Worm (Caenorhabditis elegans): Measurements from ENCODE around the gene acp-2.

acp-2 gene

ce11 chrII:8417059-8417668, 14.7 kb downstream of the acp-2 start, which contains the start of gene fdgt-2:
TSS of gene fdgt-2 (plus strand) at chrII:8417618.
- TF ChIP-seq unc-62 (GFP tag; optimal IDR thresholded peaks at IDR 0.05): no peak

DNA sequence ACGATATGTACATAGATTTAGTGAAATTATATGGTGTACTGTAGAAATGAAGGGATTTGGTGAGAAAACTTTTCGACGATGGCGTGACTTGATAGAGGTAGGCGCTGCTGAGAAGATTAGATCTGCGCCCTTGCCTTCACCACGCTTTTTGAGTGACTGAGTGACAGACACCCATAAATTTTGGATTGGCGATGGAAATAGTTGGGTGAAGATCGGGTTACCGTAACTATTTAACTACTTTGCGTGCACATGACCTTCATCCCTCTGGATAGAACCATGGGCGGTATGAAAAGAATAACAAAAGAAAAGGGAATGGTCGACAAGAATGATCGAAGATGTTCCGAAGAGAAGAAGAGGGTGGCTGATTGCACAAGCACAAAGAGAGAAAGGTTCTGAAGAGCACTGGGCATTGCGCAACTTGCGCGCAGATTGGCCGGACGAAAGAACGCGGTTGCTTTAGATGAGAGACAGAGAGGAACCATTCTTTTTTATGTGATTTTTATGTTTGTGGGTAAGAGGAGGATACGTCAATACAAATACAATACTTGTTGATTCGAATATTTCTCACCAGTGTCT, 16.3 kb downstream of the acp-2 start:
- no peak for TF ChIP-seq unc-62 (GFP tag; optimal IDR thresholded peaks at IDR 0.05)

- TF ChIP-seq unc-62 (GFP tag; optimal IDR thresholded peaks at IDR 0.05): no peak
Observed at ce11 chrII:8415035-8415434, 16.8 kb downstream of the acp-2 start.

DNA sequence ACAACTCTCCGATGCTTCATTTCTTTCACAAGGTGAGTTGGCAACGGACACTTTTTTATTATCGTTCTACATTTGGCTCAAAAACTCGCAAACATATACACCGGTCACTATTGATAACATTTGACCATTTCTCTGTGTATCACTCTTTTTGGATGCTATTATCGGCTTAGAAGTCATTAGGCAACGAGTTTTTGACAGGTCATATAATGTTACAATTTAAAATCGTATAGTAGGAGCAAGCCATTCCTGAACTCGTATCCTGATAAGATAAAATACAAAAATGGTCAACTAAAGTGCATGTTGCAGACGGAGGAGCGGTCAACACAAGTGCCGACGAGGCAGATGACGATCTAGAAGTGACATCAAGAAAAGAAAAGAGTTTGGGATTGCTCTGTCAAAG, 18.9 kb downstream of the acp-2 start:
- no peak for TF ChIP-seq unc-62 (GFP tag; optimal IDR thresholded peaks at IDR 0.05)

- TF ChIP-seq unc-62 (GFP tag; optimal IDR thresholded peaks at IDR 0.05): no peak
Observed at ce11 chrII:8412061-8412721, 19.7 kb downstream of the acp-2 start, which contains the start of gene efl-3. TSS of gene efl-3 (plus strand) at chrII:8412671.

DNA sequence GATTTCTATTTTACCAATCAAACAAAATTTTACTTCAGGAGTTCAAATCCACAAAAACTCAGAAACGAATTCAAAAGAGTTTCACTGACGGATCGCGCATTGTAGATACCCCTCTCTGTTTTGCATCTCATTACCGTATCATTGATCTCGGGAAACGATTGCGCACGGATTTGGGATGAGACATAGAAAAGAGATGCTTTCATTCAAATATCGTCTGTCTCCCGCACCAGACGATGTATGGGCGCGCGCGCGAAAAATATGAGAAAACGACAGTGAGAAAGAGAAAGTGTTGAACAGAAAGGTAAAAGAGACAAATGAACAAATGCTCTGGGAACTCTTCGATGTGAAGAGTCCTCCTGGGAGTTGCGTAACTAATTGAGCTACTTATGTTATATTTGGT, 20.9 kb downstream of the acp-2 start:
- TF ChIP-seq unc-62 (GFP tag; optimal IDR thresholded peaks at IDR 0.05): no peak

ce11 chrII:8409538-8409937, 22.3 kb downstream of the acp-2 start:
- no peak for TF ChIP-seq unc-62 (GFP tag; optimal IDR thresholded peaks at IDR 0.05)

DNA sequence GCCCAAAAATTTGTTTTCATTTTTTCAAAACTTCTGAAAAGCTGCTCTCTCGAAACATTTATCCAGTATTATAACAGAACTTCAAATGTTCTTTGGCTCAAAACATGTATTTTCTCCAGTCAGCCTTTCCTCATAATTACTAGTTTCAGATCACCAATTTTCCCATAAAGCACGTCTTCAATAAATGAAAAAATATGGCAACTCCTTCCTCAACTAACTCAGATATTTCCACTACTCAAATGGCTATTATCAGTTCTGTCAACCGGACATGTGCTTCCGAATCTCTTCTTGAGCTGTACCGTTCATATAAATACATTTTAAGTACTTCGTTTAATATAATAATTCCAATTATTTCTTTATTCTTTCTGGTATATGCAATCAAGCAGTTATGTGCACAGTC, 24.4 kb downstream of the acp-2 start, which contains the start of gene sra-13:
TSS of gene sra-13 (plus strand) at position 195 of the 400 bp plus-strand sequence.
- TF ChIP-seq unc-62 (GFP tag; optimal IDR thresholded peaks at IDR 0.05): no peak

DNA sequence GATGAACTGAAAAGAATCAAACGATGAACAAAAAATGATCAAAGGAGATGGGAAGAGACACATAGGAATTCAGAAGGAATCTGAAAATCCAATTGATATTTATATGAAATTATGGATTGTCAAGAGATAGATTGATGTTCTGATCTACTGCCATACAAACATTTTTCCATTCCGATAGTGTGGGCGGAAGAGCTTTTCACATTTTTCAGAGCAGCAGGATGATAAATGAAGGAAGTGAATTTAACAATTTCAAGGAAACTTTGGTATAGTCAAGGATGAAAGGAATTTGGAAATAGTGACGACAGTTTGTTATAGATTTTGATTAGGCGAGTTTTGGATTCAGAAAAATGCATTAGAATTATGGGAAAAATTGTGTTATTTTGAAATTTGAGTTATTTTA, 26.6 kb downstream of the acp-2 start, which contains the start of gene ubc-24:
TSS of gene ubc-24 (plus strand) at position 301 of the 400 bp plus-strand sequence.
- TF ChIP-seq unc-62 (GFP tag; optimal IDR thresholded peaks at IDR 0.05): no peak

DNA sequence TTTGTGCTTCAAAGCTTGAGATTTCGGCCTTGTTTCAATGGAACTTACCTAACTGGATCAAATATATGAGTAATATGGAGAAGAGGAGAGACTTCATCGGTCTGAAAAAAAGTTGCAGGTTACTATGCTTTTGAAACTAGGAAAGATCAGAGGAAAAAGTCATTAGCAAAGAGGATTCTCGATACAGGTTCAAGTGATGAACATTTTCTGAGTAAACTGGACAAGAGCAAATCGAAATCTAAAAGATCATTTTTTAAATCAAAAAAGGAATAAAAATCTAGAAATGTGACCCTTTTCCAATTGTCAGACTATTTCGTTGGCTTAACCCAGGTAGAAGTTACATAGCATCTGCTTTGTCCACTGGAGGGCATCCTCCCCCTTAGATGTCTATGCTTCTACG, 27.1 kb downstream of the acp-2 start, which contains the start of gene skpo-1:
TSS of gene skpo-1 (minus strand) at position 101 of the 400 bp plus-strand sequence.
- no peak for TF ChIP-seq unc-62 (GFP tag; optimal IDR thresholded peaks at IDR 0.05)

- TF ChIP-seq unc-62 (GFP tag; optimal IDR thresholded peaks at IDR 0.05): no peak
Observed at ce11 chrII:8399997-8400396, 31.9 kb downstream of the acp-2 start.

DNA sequence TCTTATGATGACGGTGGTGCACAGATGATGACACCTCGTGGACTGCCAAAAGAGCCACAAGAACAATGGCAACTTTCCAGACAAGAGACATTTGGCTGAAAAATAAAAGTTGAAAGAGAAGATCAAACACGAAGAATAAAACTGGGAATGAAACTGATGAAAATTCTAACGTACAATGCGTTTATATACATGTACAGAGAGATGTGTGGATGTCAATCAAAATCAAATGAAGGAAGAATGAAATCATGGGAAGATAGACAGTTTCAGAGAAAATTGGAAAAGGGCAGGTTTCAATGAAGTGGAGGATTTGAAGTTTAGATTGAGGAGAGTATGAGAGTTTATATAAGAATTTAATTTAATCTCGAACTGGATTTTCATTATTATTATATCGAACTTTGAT, 32.8 kb downstream of the acp-2 start, which contains the start of gene dod-23:
TSS of gene dod-23 (minus strand) at position 101 of the 400 bp plus-strand sequence.
- TF ChIP-seq unc-62 (GFP tag; optimal IDR thresholded peaks at IDR 0.05): no peak

- no peak for TF ChIP-seq unc-62 (GFP tag; optimal IDR thresholded peaks at IDR 0.05)
Observed at ce11 chrII:8396041-8396440, 35.8 kb downstream of the acp-2 start, which contains the start of gene F49E12.7. TSS of gene F49E12.7 (minus strand) at chrII:8396141.

DNA sequence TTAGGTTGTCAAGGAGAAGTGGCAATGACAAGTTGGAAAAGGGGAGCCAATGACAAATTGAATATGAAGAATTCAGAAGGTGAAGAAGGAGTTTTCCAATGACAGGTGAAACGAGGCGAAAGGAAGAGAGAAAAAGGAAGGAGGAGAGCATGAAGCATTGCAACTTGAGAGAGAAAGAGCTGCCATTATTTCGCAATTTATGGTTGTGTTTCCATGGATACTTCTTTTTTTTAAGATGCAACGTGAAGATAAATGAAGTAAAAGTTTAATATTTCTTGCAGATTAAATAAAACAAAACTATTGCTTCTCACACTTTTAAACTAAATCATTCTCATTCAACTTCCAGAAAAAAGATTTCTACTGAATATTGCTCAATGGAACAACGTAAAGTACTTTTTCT, 37.6 kb downstream of the acp-2 start, which contains the start of gene F49E12.8:
TSS of gene F49E12.8 (minus strand) at position 101 of the 400 bp plus-strand sequence.
- TF ChIP-seq unc-62 (GFP tag; optimal IDR thresholded peaks at IDR 0.05): no peak

DNA sequence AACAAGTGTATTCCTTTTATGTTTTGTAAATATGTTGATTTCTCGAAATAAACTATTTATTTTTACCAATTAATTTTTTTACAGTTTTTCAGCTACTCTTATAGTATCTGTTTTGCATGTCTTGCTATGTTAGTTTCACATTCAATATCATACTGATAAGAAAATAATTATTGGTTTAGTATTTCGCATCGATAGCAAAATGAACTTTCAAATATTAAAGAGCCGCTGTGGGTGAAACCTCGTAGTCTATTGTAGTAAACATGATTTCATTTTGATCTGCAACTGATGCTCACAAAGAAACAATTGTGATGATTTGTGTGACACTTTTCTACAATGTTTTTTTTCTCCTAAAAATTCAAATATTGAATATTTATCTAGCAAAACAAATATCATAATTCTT, 39.6 kb downstream of the acp-2 start:
- TF ChIP-seq unc-62 (GFP tag; optimal IDR thresholded peaks at IDR 0.05): no peak

DNA sequence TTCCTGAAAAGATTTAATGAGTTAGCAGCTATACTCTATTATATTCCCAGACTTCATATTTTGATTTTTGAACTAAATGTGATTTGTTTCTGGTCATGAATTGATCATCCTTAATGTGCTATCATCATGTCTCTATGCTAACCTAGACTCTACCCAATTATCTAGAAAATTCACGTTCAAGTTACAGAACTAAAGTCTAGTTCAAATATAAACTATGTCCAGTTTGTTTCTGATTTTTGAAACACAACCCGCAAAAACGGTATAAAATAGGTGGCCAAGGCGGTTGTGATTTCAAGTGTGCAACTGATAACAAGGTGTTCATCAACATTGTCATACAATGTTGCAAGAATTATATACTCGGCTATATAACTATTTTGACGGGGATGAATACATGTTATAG, 41.1 kb downstream of the acp-2 start, which contains the start of gene F49E12.10:
TSS of gene F49E12.10 (plus strand) at position 301 of the 400 bp plus-strand sequence.
- TF ChIP-seq unc-62 (GFP tag; optimal IDR thresholded peaks at IDR 0.05): no peak
